Worm (Caenorhabditis elegans): ENCODE data around the gene F10C1.1.

DNA sequence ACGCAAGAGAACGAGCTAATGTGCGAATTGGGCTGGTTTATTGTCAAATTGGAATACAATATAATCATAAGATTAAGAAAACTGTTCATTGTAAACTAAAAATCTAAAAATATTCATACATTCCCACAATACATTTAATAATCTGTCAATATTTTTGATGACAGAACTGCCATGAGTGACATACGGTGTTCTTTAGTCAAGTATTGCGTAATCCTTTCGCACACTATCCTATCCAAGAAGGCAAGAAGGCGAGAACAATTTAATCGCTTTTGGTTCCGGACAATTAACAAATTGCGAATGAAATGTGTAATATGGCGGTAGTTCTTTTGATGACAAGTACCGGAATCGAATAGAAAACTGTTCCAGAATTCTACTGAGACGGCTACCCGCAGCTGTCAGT, 39.1 kb upstream of the F10C1.1 start:
- TF ChIP-seq daf-8 (GFP tag; IDR thresholded peaks at IDR 0.05), result no peak
- TF ChIP-seq tra-1 (GFP tag; IDR thresholded peaks at IDR 0.05), result no peak
- TF ChIP-seq ztf-11 (tag; optimal IDR thresholded peaks at IDR 0.05), result no peak
- no peak for TF ChIP-seq lin-38 (GFP tag; IDR thresholded peaks at IDR 0.05)
- TF ChIP-seq aly-2 (tag; optimal IDR thresholded peaks at IDR 0.05), result no peak
- no peak for TF ChIP-seq snpc-4 (tag; optimal IDR thresholded peaks at IDR 0.05)
- no peak for TF ChIP-seq lir-3 (tag; optimal IDR thresholded peaks at IDR 0.05)
- TF ChIP-seq mdl-1 (tag; optimal IDR thresholded peaks at IDR 0.05), result no peak
- no peak for TF ChIP-seq egl-27 (tag; optimal IDR thresholded peaks at IDR 0.05)
- TF ChIP-seq nhr-48 (tag; optimal IDR thresholded peaks at IDR 0.05), result no peak

Data from whole organism, L4 larva.